Fruit fly (Drosophila melanogaster): ENCODE data around the gene CheB38a.

DNA sequence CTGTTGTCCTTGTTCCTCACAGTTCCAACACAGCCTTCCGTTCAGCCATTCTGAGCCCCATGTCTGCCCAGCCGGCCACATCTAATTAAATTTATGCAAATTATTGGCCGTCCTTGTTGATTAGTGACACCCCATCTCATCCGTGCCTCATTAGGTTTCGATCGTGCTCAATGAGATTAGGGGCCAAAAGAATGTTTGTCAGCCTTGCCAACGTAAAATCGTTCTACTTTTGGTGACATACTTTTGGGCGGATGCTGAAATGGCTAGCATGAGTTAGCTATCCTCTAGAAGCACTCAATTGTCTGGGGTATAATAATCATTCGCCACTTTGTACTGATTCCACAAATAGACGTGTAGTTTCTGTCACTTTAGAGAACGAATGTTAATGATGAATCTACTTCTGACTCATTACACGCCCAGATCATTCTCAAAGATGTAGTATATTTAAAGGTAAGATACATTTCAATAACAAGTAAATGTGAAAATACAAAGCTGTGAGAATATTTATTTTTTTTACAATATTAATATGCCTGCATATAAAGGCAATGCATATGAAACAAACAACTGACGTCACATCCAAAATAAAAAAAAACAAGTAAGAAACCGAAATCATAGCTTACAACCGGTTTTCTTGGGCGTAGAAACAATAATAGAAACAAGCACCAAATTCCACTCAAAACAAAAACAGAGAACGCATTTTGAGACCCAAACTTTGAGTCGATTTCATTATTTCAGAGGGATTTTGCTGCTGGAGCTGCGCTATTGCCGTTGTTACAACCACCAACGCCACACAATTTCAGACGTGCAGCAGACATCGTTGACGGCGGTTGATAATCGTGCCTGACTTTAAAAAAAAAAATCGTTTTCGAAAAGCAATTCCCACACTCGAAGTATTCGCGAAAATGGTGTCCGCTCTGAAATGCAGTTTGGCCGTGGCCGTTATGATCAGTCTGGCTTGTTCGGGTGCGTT lies 40.3 kb upstream of the CheB38a start, which contains the start of gene bero:
- TF ChIP-seq CTCF (optimal IDR thresholded peaks at IDR 0.05) (no peak), CG8478 (optimal IDR thresholded peaks at IDR 0.05) (no peak)
